Fruit fly (Drosophila melanogaster) whole organism, pupa: ENCODE measurements around the gene TTLL4B.

Experiments
- CG15710 ChIP-seq: fragments of 200-800 bp; sonication (Bioruptor generic); optimal IDR thresholded peaks from 2 replicates; lab custom pipeline; 2018; ENCODE audit warnings: missing biosample characterization, mild to moderate bottlenecking, missing genetic modification characterization, moderate library complexity
- CG32121 ChIP-seq: fragments of 200-800 bp; sonication (Bioruptor generic); IDR thresholded peaks from 2 replicates; pipeline ENCODE4 v1.3.6; 2022; ENCODE audit warnings: missing biosample characterization, missing genetic modification characterization
- CG34367 ChIP-seq: fragments of 200-800 bp; sonication (Bioruptor generic); optimal IDR thresholded peaks from 2 replicates; lab custom pipeline; 2018; ENCODE audit warnings: missing biosample characterization, mild to moderate bottlenecking, missing genetic modification characterization
- CG4496 ChIP-seq: fragments of 200-800 bp; sonication (Bioruptor generic); IDR thresholded peaks from 3 replicates; pipeline ENCODE4 v1.3.6; 2022; ENCODE audit warnings: missing biosample characterization, missing genetic modification characterization
- CG8159 ChIP-seq: fragments of 200-800 bp; sonication (Bioruptor generic); optimal IDR thresholded peaks from 3 replicates; lab custom pipeline; 2018; ENCODE audit warnings: missing biosample characterization, mild to moderate bottlenecking, missing genetic modification characterization, moderate library complexity
- CG9948 ChIP-seq: fragments of 200-800 bp; sonication (Bioruptor generic); optimal IDR thresholded peaks from 2 replicates; lab custom pipeline; 2018; ENCODE audit warnings: missing biosample characterization, mild to moderate bottlenecking, missing genetic modification characterization, moderate library complexity
- D1 ChIP-seq: fragments of 200-800 bp; sonication (Bioruptor generic); optimal IDR thresholded peaks from 2 replicates; lab custom pipeline; 2018; ENCODE audit warnings: missing biosample characterization, mild to moderate bottlenecking, missing genetic modification characterization, moderate library complexity
- EcR ChIP-seq: fragments of 200-800 bp; sonication (Bioruptor generic); optimal IDR thresholded peaks from 3 replicates; lab custom pipeline; 2019; ENCODE audit warnings: missing biosample characterization, missing genetic modification characterization, mild to moderate bottlenecking, moderate library complexity, missing genetic modification reagents
- Pif1B ChIP-seq: fragments of 200-800 bp; sonication (Bioruptor generic); optimal IDR thresholded peaks from 3 replicates; lab custom pipeline; 2016; ENCODE audit warnings: missing biosample characterization, missing genetic modification characterization
- fd96Ca ChIP-seq: fragments of 200-800 bp; sonication (Bioruptor generic); IDR thresholded peaks from 3 replicates; pipeline ENCODE4 v1.3.6; 2022; ENCODE audit warnings: missing biosample characterization, missing genetic modification characterization
- gl ChIP-seq: fragments of 200-800 bp; sonication (Bioruptor generic); optimal IDR thresholded peaks from 2 replicates; lab custom pipeline; 2018; ENCODE audit warnings: missing biosample characterization, mild to moderate bottlenecking, missing genetic modification characterization
- rn ChIP-seq: fragments of 200-800 bp; sonication (Bioruptor generic); IDR thresholded peaks from 2 replicates; pipeline ENCODE4 v1.3.6; 2022; ENCODE audit warnings: missing biosample characterization, missing genetic modification characterization

DNA sequence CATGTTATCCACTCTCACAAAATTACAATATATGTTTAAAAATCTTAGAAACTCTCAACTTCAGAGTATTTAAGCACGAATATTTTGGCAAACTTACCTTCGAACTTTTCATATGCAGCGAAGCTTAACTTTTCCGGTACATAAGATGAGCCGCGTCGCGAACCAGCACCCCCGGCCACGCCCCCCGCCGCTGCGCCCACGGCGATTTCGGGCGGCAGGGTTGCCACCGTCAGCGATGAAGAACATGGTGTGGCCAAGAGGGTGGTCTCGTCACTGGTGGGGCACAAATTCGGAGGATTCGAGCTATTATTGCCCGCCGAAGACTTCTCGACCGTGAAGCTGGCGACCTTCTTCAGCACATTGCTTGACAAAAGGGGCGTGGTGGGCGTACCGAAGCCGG lies 21.5 kb downstream of the TTLL4B start:
- TF ChIP-seq rn (no peak), CG15710 (no peak), fd96Ca (no peak), CG4496 (GFP tag; lab: Robert Waterston, UW) (no peak), Pif1B (GFP tag; lab: Kevin White, UChicago) (no peak), CG34367 (tag; lab: Kevin White, UChicago) (no peak), CG9948 (tag; lab: Kevin White, UChicago) (no peak), CG32121 (GFP tag; lab: Robert Waterston, UW) (no peak), D1 (tag; lab: Kevin White, UChicago) (no peak), EcR (no peak), CG8159 (tag; lab: Kevin White, UChicago) (no peak), gl (tag; lab: Kevin White, UChicago) (no peak)
